Fruit fly (Drosophila melanogaster): ENCODE data around the gene CG31626.

The CG31626 gene

dm6 chr2L:21214961-21215362 is 21.6 kb downstream of the CG31626 start (continued):
- TF ChIP-seq jim (GFP tag; optimal IDR thresholded peaks at IDR 0.05) (peak; percentile 67), Vsx2 (GFP tag; optimal IDR thresholded peaks at IDR 0.05; ENCODE audit: partially characterized antibody) (peak; percentile 78), brk (GFP tag; optimal IDR thresholded peaks at IDR 0.05) (peak; percentile 49)

dm6 chr2L:21206193-21206592 is 30.3 kb downstream of the CG31626 start, which contains the start of gene clumsy:
Gene clumsy (plus strand): TSS chr2L:21206493.
- TF ChIP-seq sv (GFP tag; optimal IDR thresholded peaks at IDR 0.05) (no peak), HLH106 (tag; optimal IDR thresholded peaks at IDR 0.05) (no peak), Dfd (GFP tag; optimal IDR thresholded peaks at IDR 0.05) (no peak), Jra (GFP tag; optimal IDR thresholded peaks at IDR 0.05) (no peak), usp (GFP tag; optimal IDR thresholded peaks at IDR 0.05) (no peak), rgr (GFP tag; optimal IDR thresholded peaks at IDR 0.05) (no peak), Mio (GFP tag; optimal IDR thresholded peaks at IDR 0.05) (no peak), Hr78 (GFP tag; optimal IDR thresholded peaks at IDR 0.05) (no peak), Vsx2 (GFP tag; optimal IDR thresholded peaks at IDR 0.05; ENCODE audit: partially characterized antibody) (no peak), N (GFP tag; optimal IDR thresholded peaks at IDR 0.05) (no peak), Hnf4 (GFP tag; optimal IDR thresholded peaks at IDR 0.05) (no peak), h (GFP tag; optimal IDR thresholded peaks at IDR 0.05) (no peak), br (GFP tag; optimal IDR thresholded peaks at IDR 0.05) (no peak), ey (GFP tag; optimal IDR thresholded peaks at IDR 0.05) (no peak), pan (optimal IDR thresholded peaks at IDR 0.05) (no peak)

DNA sequence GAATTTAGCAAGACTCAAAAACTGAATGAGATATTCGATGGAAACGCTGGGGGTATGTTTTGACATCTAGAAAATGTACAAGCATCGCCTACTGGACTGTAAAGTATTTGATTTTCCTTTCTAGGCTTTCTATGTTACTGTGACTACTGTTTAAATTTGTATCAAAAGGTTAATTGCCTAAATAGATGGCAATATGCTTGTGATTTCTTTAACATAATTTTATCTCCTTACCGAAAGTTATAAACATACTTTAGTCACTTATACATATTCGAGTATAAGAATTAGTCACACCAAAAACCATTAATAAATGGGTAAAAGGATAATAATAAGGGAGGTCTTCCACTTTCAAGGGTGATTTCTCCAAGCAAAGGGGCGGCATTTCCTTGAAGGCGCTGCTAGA is 33.8 kb downstream of the CG31626 start, which contains the start of gene CG31988:
TSS of gene CG31988 (minus strand) at position 101 of the 400 bp plus-strand sequence.
- TF ChIP-seq Rel (GFP tag; optimal IDR thresholded peaks at IDR 0.05) (no peak), Rel (tag; optimal IDR thresholded peaks at IDR 0.05) (no peak), ey (GFP tag; optimal IDR thresholded peaks at IDR 0.05) (no peak), CrebA (GFP tag; optimal IDR thresholded peaks at IDR 0.05; ENCODE audit: borderline replicate concordance) (no peak), Hr78 (GFP tag; optimal IDR thresholded peaks at IDR 0.05) (no peak), Dfd (GFP tag; optimal IDR thresholded peaks at IDR 0.05) (no peak), sv (GFP tag; optimal IDR thresholded peaks at IDR 0.05) (no peak), usp (GFP tag; optimal IDR thresholded peaks at IDR 0.05) (no peak), jim (GFP tag; optimal IDR thresholded peaks at IDR 0.05) (no peak)

- TF ChIP-seq N (GFP tag; optimal IDR thresholded peaks at IDR 0.05) (no peak), sv (GFP tag; optimal IDR thresholded peaks at IDR 0.05) (no peak), Dfd (GFP tag; optimal IDR thresholded peaks at IDR 0.05) (peak; percentile 16), tai (GFP tag; optimal IDR thresholded peaks at IDR 0.05) (no peak)
Measured at dm6 chr2L:21200275-21200674, 36.3 kb downstream of the CG31626 start, which contains the start of gene CG31624. Gene CG31624 (minus strand): TSS chr2L:21200375.

DNA sequence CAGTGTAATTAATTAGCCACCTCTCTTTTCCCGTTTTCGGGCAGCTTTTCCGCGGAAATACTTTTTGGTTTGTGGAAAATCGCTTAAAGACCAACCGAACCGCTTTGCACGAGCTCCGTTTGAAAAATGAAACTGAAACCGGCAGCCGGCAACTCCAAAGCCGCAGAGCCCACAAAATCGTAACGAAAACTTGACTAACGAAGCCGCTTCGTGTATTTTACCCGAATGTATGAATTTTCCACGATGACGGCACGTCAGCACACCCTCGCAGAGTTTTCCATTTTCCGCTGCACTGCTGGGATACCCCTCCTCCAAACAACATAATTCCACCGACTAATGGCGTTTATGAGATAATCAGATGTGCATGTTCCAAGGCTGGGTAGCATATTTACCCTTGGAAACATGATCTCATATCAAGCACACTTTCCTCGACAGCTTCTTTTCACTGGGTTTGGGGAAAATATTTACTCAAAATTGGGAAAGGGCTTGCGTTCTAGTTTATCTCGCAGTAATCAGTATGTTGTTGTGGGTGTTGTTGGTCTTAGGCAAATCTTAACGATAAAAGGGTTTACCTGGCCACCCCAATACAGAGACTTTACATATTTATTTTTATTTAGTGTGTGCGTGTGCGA is 37.8 kb downstream of the CG31626 start, which contains the start of gene Ret:
TSS of gene Ret (minus strand) at position 130 of the 632 bp plus-strand sequence.
- TF ChIP-seq lola (GFP tag; optimal IDR thresholded peaks at IDR 0.05) (no peak), CG32264 (GFP tag; optimal IDR thresholded peaks at IDR 0.05) (no peak), CG9705 (GFP tag; optimal IDR thresholded peaks at IDR 0.05) (no peak), OdsH (GFP tag; optimal IDR thresholded peaks at IDR 0.05) (no peak), Dif (GFP tag; optimal IDR thresholded peaks at IDR 0.05; ENCODE audit: partially characterized antibody) (no peak), brk (GFP tag; optimal IDR thresholded peaks at IDR 0.05) (no peak), Myc (optimal IDR thresholded peaks at IDR 0.05) (no peak), tai (GFP tag; optimal IDR thresholded peaks at IDR 0.05) (no peak), ey (GFP tag; optimal IDR thresholded peaks at IDR 0.05) (no peak)

DNA sequence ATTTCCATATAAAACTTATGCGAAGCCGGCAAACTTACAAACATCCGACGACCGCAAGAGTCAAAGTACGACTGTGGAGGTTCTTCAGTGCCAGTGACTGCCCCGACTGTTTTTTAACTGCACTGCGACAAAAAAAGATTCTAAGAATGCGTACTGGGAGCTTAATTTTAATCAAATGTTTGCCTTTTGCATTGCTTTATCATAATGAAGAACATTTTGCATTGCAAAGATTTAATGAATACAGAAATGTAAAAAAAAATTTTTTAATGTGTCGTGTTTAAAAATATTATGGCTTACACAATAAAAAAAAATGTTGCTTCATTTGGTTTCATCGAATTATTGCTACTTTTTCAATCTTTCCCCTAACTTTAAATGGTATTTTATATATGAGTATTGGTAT is 39.4 kb downstream of the CG31626 start:
- TF ChIP-seq ey (GFP tag; optimal IDR thresholded peaks at IDR 0.05): peak; percentile 1
- TF ChIP-seq N (GFP tag; optimal IDR thresholded peaks at IDR 0.05): no peak
- TF ChIP-seq h (GFP tag; optimal IDR thresholded peaks at IDR 0.05): peak; percentile 29
- no peak for TF ChIP-seq usp (GFP tag; optimal IDR thresholded peaks at IDR 0.05)
- TF ChIP-seq foxo (GFP tag; optimal IDR thresholded peaks at IDR 0.05): peak in 1 of 2 experiments; percentile 36
- TF ChIP-seq brk (GFP tag; optimal IDR thresholded peaks at IDR 0.05): no peak
- peak; percentile 13 for TF ChIP-seq fru (GFP tag; optimal IDR thresholded peaks at IDR 0.05)

Data from whole organism, wandering third instar larva.